Worm (Caenorhabditis elegans): ENCODE results near the gene klo-1.

DNA sequence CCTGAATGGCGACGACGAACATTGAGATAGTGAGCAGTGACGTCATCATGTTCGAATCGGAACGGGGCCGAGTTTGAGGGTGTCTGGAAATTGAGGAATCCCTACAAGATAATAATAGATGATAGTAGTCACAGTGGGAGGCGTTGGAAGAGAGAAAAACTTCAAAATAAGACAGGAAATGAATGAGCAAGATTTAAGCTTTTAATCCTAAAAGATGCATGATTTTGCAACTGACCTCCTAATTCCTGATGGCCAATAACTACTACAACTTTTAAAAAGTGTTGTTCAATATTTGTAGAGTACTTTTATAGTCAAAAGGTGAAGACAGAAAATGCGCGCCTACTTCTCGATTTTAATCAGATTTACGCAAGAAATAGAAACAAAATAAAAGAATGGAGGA lies 49.7 kb downstream of the klo-1 start, which contains the start of gene flp-13:
- TF ChIP-seq ceh-82 (tag; optimal IDR thresholded peaks at IDR 0.05) (no peak), zag-1 (tag; optimal IDR thresholded peaks at IDR 0.05) (no peak), nhr-25 (tag; optimal IDR thresholded peaks at IDR 0.05) (no peak), daf-12 (tag; optimal IDR thresholded peaks at IDR 0.05) (no peak), ztf-11 (tag; optimal IDR thresholded peaks at IDR 0.05) (no peak), ztf-4 (tag; optimal IDR thresholded peaks at IDR 0.05) (no peak), elt-1 (tag; optimal IDR thresholded peaks at IDR 0.05) (no peak), egl-27 (tag; optimal IDR thresholded peaks at IDR 0.05) (no peak), pqm-1 (tag; optimal IDR thresholded peaks at IDR 0.05) (no peak), aly-2 (tag; optimal IDR thresholded peaks at IDR 0.05) (no peak), elt-3 (tag; optimal IDR thresholded peaks at IDR 0.05) (no peak), nhr-28 (tag; optimal IDR thresholded peaks at IDR 0.05) (no peak), unc-62 (GFP tag; optimal IDR thresholded peaks at IDR 0.05) (no peak), nhr-237 (tag; optimal IDR thresholded peaks at IDR 0.05) (no peak)
